Fruit fly (Drosophila melanogaster) S2 (cell line): Measurements from ENCODE around the gene Mettl4.

Experiments used
- CG8478 ChIP-seq: fragments of >200 bp; optimal IDR thresholded peaks from 2 replicates; lab custom pipeline; 2018
- CTCF ChIP-seq, 2 experiments: fragments of >200 bp; optimal IDR thresholded peaks; 2 replicates each; lab custom pipeline; 2018

dm6 chr3R:16605929-16606328 is 45.0 kb downstream of the Mettl4 start:
- TF ChIP-seq CG8478 (lab: Kevin White, UChicago), result no peak
- no peak for TF ChIP-seq CTCF (optimal IDR thresholded peaks at IDR 0.05; lab: Kevin White, UChicago)
